Fruit fly (Drosophila melanogaster) Kc167 (cell line): ENCODE data around the gene Mcm6.

Experiments
- Myc ChIP-seq: fragments of >200 bp; optimal IDR thresholded peaks from 2 replicates; lab custom pipeline; 2017; ENCODE audit warnings: missing external identifiers
- Sin3A ChIP-seq: fragments of >200 bp; optimal IDR thresholded peaks from 2 replicates; lab custom pipeline; 2018; ENCODE audit warnings: missing external identifiers
- h ChIP-seq: fragments of >200 bp; optimal IDR thresholded peaks from 3 replicates; lab custom pipeline; 2018; ENCODE audit warnings: missing external identifiers
- insv ChIP-seq: fragments of >200 bp; optimal IDR thresholded peaks from 3 replicates; lab custom pipeline; 2018; ENCODE audit warnings: missing external identifiers
- psq ChIP-seq: fragments of >200 bp; optimal IDR thresholded peaks from 2 replicates; lab custom pipeline; 2017; ENCODE audit warnings: missing external identifiers
- ttk ChIP-seq: sonication (Bioruptor generic); optimal IDR thresholded peaks from 2 replicates; lab custom pipeline; 2017; ENCODE audit warnings: missing external identifiers

dm6 chrX:6663976-6664375 lies 10.2 kb upstream of the Mcm6 start:
- TF ChIP-seq h (lab: Kevin White, UChicago) (no peak), ttk (lab: Kevin White, UChicago) (no peak), psq (no peak), insv (lab: Kevin White, UChicago) (no peak), Myc (lab: Kevin White, UChicago) (no peak), Sin3A (lab: Kevin White, UChicago) (no peak)
